Fruit fly (Drosophila melanogaster) whole organism, embryonic: ENCODE results near the gene CG8236.

Experiments used
- Awh ChIP-seq: fragments of 200-800 bp; sonication (Bioruptor generic); IDR thresholded peaks from 2 replicates; pipeline ENCODE4, ENCODE4 v1.3.6; 2022; ENCODE audit warnings: missing biosample characterization, missing genetic modification characterization
- Blimp-1 ChIP-seq: fragments of 200-800 bp; sonication (Bioruptor generic); optimal IDR thresholded peaks from 3 replicates; lab custom pipeline; 2018; ENCODE audit warnings: missing biosample characterization, missing genetic modification characterization, mild to moderate bottlenecking, moderate library complexity, missing genetic modification reagents
- BtbVII ChIP-seq: fragments of 200-800 bp; sonication (Bioruptor generic); optimal IDR thresholded peaks from 3 replicates; lab custom pipeline; 2017; ENCODE audit warnings: missing biosample characterization, mild to moderate bottlenecking, missing genetic modification characterization
- CG1024 ChIP-seq: fragments of 200-800 bp; sonication (Bioruptor generic); IDR thresholded peaks from 2 replicates; pipeline ENCODE4 v1.3.6; 2022; ENCODE audit warnings: missing biosample characterization, missing genetic modification characterization
- CG10321 ChIP-seq: fragments of 200-800 bp; sonication (Bioruptor generic); IDR thresholded peaks from 2 replicates; pipeline ENCODE4 v1.3.6; 2022; ENCODE audit warnings: missing biosample characterization, missing genetic modification characterization
- CG12942 ChIP-seq: fragments of 200-800 bp; sonication (Bioruptor generic); optimal IDR thresholded peaks from 3 replicates; lab custom pipeline; 2016; ENCODE audit warnings: missing biosample characterization, missing genetic modification characterization
- CG15011 ChIP-seq: fragments of 200-800 bp; sonication (Bioruptor generic); optimal IDR thresholded peaks from 3 replicates; lab custom pipeline; 2018; ENCODE audit warnings: missing biosample characterization, mild to moderate bottlenecking, missing genetic modification characterization
- CG15696 ChIP-seq: fragments of 200-800 bp; sonication (Bioruptor generic); optimal IDR thresholded peaks from 2 replicates; lab custom pipeline; 2019; ENCODE audit warnings: missing biosample characterization, mild to moderate bottlenecking, missing genetic modification characterization, moderate library complexity
- CG16863 ChIP-seq: fragments of 200-800 bp; sonication (Bioruptor generic); optimal IDR thresholded peaks from 3 replicates; lab custom pipeline; 2016; ENCODE audit warnings: missing biosample characterization, missing genetic modification characterization
- CG17385 ChIP-seq: fragments of 200-800 bp; sonication (Bioruptor generic); optimal IDR thresholded peaks from 3 replicates; lab custom pipeline; 2018; ENCODE audit warnings: missing biosample characterization, mild to moderate bottlenecking, missing genetic modification characterization
- CG18599 ChIP-seq: fragments of 200-800 bp; sonication (Bioruptor generic); optimal IDR thresholded peaks from 3 replicates; lab custom pipeline; 2017; ENCODE audit warnings: missing biosample characterization, missing genetic modification characterization, mild to moderate bottlenecking, moderate library complexity, missing genetic modification reagents
- CG2199 ChIP-seq: fragments of 200-800 bp; sonication (Bioruptor generic); IDR thresholded peaks from 3 replicates; pipeline ENCODE4 v1.3.6; 2022; ENCODE audit warnings: missing biosample characterization, missing genetic modification characterization
- CG30020 ChIP-seq: fragments of 200-800 bp; optimal IDR thresholded peaks from 2 replicates; lab custom pipeline; 2019; ENCODE audit warnings: missing biosample characterization, mild to moderate bottlenecking, missing genetic modification characterization, moderate library complexity
- CG3847 ChIP-seq: fragments of 200-800 bp; sonication (Bioruptor generic); IDR thresholded peaks from 2 replicates; pipeline ENCODE4 v1.3.6; 2022; ENCODE audit warnings: missing biosample characterization, missing genetic modification characterization
- CG43689 ChIP-seq: fragments of 200-800 bp; sonication (Bioruptor generic); IDR thresholded peaks from 2 replicates; pipeline ENCODE4 v1.3.6; 2022; ENCODE audit warnings: missing biosample characterization, missing genetic modification characterization
- CG5180 ChIP-seq: fragments of 200-800 bp; sonication (Bioruptor generic); optimal IDR thresholded peaks from 3 replicates; lab custom pipeline; 2017; ENCODE audit warnings: missing biosample characterization, missing genetic modification characterization, mild to moderate bottlenecking, moderate library complexity, missing genetic modification reagents
- CG7745 ChIP-seq: fragments of 200-800 bp; sonication (Bioruptor generic); optimal IDR thresholded peaks from 2 replicates; lab custom pipeline; 2018; ENCODE audit warnings: missing biosample characterization, mild to moderate bottlenecking, missing genetic modification characterization, moderate library complexity
- CG8089 ChIP-seq: fragments of 200-800 bp; sonication (Bioruptor generic); optimal IDR thresholded peaks from 3 replicates; lab custom pipeline; 2016; ENCODE audit warnings: missing biosample characterization, missing genetic modification characterization
- CG8388 ChIP-seq: fragments of 200-800 bp; sonication (Bioruptor generic); optimal IDR thresholded peaks from 2 replicates; lab custom pipeline; 2019; ENCODE audit warnings: missing biosample characterization, mild to moderate bottlenecking, missing genetic modification characterization, moderate library complexity
- CG8924 ChIP-seq: fragments of 200-800 bp; optimal IDR thresholded peaks from 3 replicates; lab custom pipeline; 2019; ENCODE audit warnings: missing biosample characterization, mild to moderate bottlenecking, missing genetic modification characterization, moderate library complexity
- CG9727 ChIP-seq: fragments of 200-800 bp; sonication (Bioruptor generic); optimal IDR thresholded peaks from 3 replicates; lab custom pipeline; 2017; ENCODE audit warnings: missing biosample characterization, mild to moderate bottlenecking, missing genetic modification characterization
- D ChIP-seq, 2 experiments: fragments of 200-800 bp in 1 of 2; fragments of >200 bp in 1 of 2; sonication (Bioruptor generic) in 1 of 2; optimal IDR thresholded peaks; 2 replicates in 1 of 2; 3 replicates in 1 of 2; lab custom pipeline; 2017; ENCODE audit warnings: mild to moderate bottlenecking in 1 of 2, missing biosample characterization in 1 of 2, missing genetic modification characterization in 1 of 2, missing genetic modification reagents in 1 of 2
- Dfd ChIP-seq, 2 experiments: fragments of >200 bp; optimal IDR thresholded peaks; 2 replicates each; lab custom pipeline; 2017; ENCODE audit warnings: missing biosample characterization in 2 of 2, missing genetic modification characterization in 2 of 2
- ERR ChIP-seq: fragments of 200-800 bp; sonication (Bioruptor generic); optimal IDR thresholded peaks from 2 replicates; lab custom pipeline; 2016; ENCODE audit warnings: missing biosample characterization, missing genetic modification characterization
- Gsc ChIP-seq: fragments of 200-800 bp; sonication (Bioruptor generic); IDR thresholded peaks from 2 replicates; pipeline ENCODE4 v1.3.6; 2022; ENCODE audit warnings: missing biosample characterization, missing genetic modification characterization
- Gug ChIP-seq: fragments of 200-800 bp; sonication (Bioruptor generic); IDR thresholded peaks from 4 replicates; pipeline ENCODE4 v1.3.6; 2022; ENCODE audit warnings: missing biosample characterization, missing genetic modification characterization
- HmgZ ChIP-seq: fragments of 200-800 bp; sonication (Bioruptor generic); optimal IDR thresholded peaks from 2 replicates; lab custom pipeline; 2018; ENCODE audit warnings: missing biosample characterization, mild to moderate bottlenecking, missing genetic modification characterization
- Sry-δ ChIP-seq: fragments of 200-800 bp; sonication (Bioruptor generic); optimal IDR thresholded peaks from 2 replicates; lab custom pipeline; 2016; ENCODE audit warnings: missing biosample characterization, missing genetic modification characterization
- Stat92E ChIP-seq, 3 experiments: fragments of >200 bp in 2 of 3; fragments of 200-800 bp in 1 of 3; sonication (Bioruptor generic) in 1 of 3; optimal IDR thresholded peaks; 2 replicates each; lab custom pipeline; 2017 to 2019; ENCODE audit warnings: missing biosample characterization in 3 of 3, missing genetic modification characterization in 3 of 3, mild to moderate bottlenecking in 1 of 3, moderate library complexity in 1 of 3
- Usf ChIP-seq: fragments of 200-800 bp; sonication (Bioruptor generic); optimal IDR thresholded peaks from 2 replicates; lab custom pipeline; 2017; ENCODE audit warnings: missing genotype, missing biosample characterization, missing genetic modification characterization
- cato ChIP-seq: fragments of 200-800 bp; sonication (Bioruptor generic); optimal IDR thresholded peaks from 2 replicates; lab custom pipeline; 2016; ENCODE audit warnings: missing biosample characterization, missing genetic modification characterization, borderline replicate concordance
- chinmo ChIP-seq: fragments of 200-800 bp; sonication (Bioruptor generic); IDR thresholded peaks from 4 replicates; pipeline ENCODE4 v1.3.6; 2022; ENCODE audit warnings: missing biosample characterization, missing genetic modification characterization; ENCODE audit not compliant: partially characterized antibody
- corto ChIP-seq: fragments of 200-800 bp; sonication (Bioruptor generic); optimal IDR thresholded peaks from 2 replicates; lab custom pipeline; 2016; ENCODE audit warnings: missing biosample characterization, mild to moderate bottlenecking, missing genetic modification characterization, moderate library complexity
- croc ChIP-seq: fragments of 200-800 bp; sonication (Bioruptor generic); conservative IDR thresholded peaks from 3 replicates; pipeline ENCODE4 v1.3.6; 2022; ENCODE audit warnings: missing biosample characterization, missing genetic modification characterization
- fd96Cb ChIP-seq: fragments of 200-800 bp; sonication (Bioruptor generic); optimal IDR thresholded peaks from 2 replicates; lab custom pipeline; 2018; ENCODE audit warnings: missing biosample characterization, mild to moderate bottlenecking, missing genetic modification characterization, moderate library complexity
- fru ChIP-seq: fragments of >200 bp; optimal IDR thresholded peaks from 2 replicates; lab custom pipeline; 2017
- her ChIP-seq: fragments of 200-800 bp; sonication (Bioruptor generic); optimal IDR thresholded peaks from 2 replicates; lab custom pipeline; 2016; ENCODE audit warnings: missing biosample characterization, missing genetic modification characterization
- jumu ChIP-seq: fragments of 200-800 bp; sonication (Bioruptor generic); optimal IDR thresholded peaks from 3 replicates; lab custom pipeline; 2016; ENCODE audit warnings: missing biosample characterization, missing genetic modification characterization
- lbe ChIP-seq: fragments of 200-800 bp; sonication (Bioruptor generic); optimal IDR thresholded peaks from 2 replicates; lab custom pipeline; 2016; ENCODE audit warnings: missing biosample characterization, mild to moderate bottlenecking, missing genetic modification characterization
- luna ChIP-seq: fragments of 200-800 bp; sonication (Bioruptor generic); optimal IDR thresholded peaks from 2 replicates; lab custom pipeline; 2016; ENCODE audit warnings: missing biosample characterization, missing genetic modification characterization
- peb ChIP-seq: fragments of 200-800 bp; sonication (Bioruptor generic); IDR thresholded peaks from 2 replicates; pipeline ENCODE4 v1.3.6; 2022; ENCODE audit warnings: missing biosample characterization, missing genetic modification characterization
- pho ChIP-seq: fragments of 200-800 bp; sonication (Bioruptor generic); optimal IDR thresholded peaks from 2 replicates; lab custom pipeline; 2016; ENCODE audit warnings: missing biosample characterization, missing genetic modification characterization
- phol ChIP-seq: fragments of 200-800 bp; sonication (Bioruptor generic); optimal IDR thresholded peaks from 3 replicates; lab custom pipeline; 2018; ENCODE audit warnings: missing biosample characterization, mild to moderate bottlenecking, missing genetic modification characterization, moderate library complexity
- pros ChIP-seq: fragments of 200-800 bp; sonication (Bioruptor generic); optimal IDR thresholded peaks from 3 replicates; lab custom pipeline; 2019; ENCODE audit warnings: missing biosample characterization, mild to moderate bottlenecking, missing genetic modification characterization, moderate library complexity
- repo ChIP-seq: fragments of 200-800 bp; sonication (Bioruptor generic); optimal IDR thresholded peaks from 2 replicates; lab custom pipeline; 2016; ENCODE audit warnings: missing biosample characterization, missing genetic modification characterization
- salm ChIP-seq: fragments of 200-800 bp; sonication (Bioruptor generic); optimal IDR thresholded peaks from 2 replicates; lab custom pipeline; 2018; ENCODE audit warnings: missing biosample characterization, mild to moderate bottlenecking, missing genetic modification characterization
- seq ChIP-seq: fragments of 200-800 bp; sonication (Bioruptor generic); IDR thresholded peaks from 2 replicates; pipeline ENCODE4 v1.3.6; 2022; ENCODE audit warnings: missing biosample characterization, missing genetic modification characterization
- tgo ChIP-seq: fragments of 200-800 bp; sonication (Bioruptor generic); IDR thresholded peaks from 3 replicates; pipeline ENCODE4 v1.3.6; 2022; ENCODE audit warnings: missing biosample characterization, missing genetic modification characterization
- tna ChIP-seq: fragments of 200-800 bp; sonication (Bioruptor generic); IDR thresholded peaks from 2 replicates; pipeline ENCODE4 v1.3.6; 2022; ENCODE audit warnings: missing biosample characterization, missing genetic modification characterization; ENCODE audit not compliant: partially characterized antibody
- wek ChIP-seq: fragments of 200-800 bp; sonication (Bioruptor generic); optimal IDR thresholded peaks from 3 replicates; lab custom pipeline; 2018; ENCODE audit warnings: missing biosample characterization, mild to moderate bottlenecking, missing genetic modification characterization, moderate library complexity
- zfh1 ChIP-seq: fragments of 200-800 bp; sonication (Bioruptor generic); IDR thresholded peaks from 3 replicates; pipeline ENCODE4 v1.3.6; 2022; ENCODE audit warnings: missing biosample characterization, missing genetic modification characterization

CG8236 gene

dm6 chr3R:8784788-8785187 is 15.6 kb downstream of the CG8236 start (continued):
- TF ChIP-seq lbe (no peak), CG7745 (tag; lab: Kevin White, UChicago) (no peak), croc (GFP tag; lab: Robert Waterston, UW) (no peak), tna (GFP tag; lab: Robert Waterston, UW) (no peak), CG2199 (GFP tag; lab: Robert Waterston, UW) (no peak), CG1024 (GFP tag; lab: Robert Waterston, UW) (no peak), fd96Cb (tag; lab: Kevin White, UChicago) (no peak), CG3847 (GFP tag; lab: Robert Waterston, UW) (peak; percentile 39; the same call in 1 of the 2 replicates), Gug (GFP tag; lab: Robert Waterston, UW) (0 out of 4 replicates have a peak, but pooled peaks have one; percentile 2), BtbVII (GFP tag; lab: Kevin White, UChicago) (no peak), jumu (GFP tag; lab: Kevin White, UChicago) (peak; percentile 25), Sry-δ (GFP tag; lab: Kevin White, UChicago) (no peak), D (optimal IDR thresholded peaks at IDR 0.05; lab: Kevin White, UChicago) (no peak), D (GFP tag; optimal IDR thresholded peaks at IDR 0.05; lab: Kevin White, UChicago) (no peak), CG16863 (peak; percentile 25), pros (GFP tag; lab: Kevin White, UChicago) (no peak), Usf (GFP tag; lab: Kevin White, UChicago) (no peak), wek (GFP tag; lab: Kevin White, UChicago) (no peak), pho (GFP tag; lab: Kevin White, UChicago) (peak; percentile 39), CG43689 (GFP tag; lab: Robert Waterston, UW) (0 out of 2 replicates have a peak, but pooled peaks have one; percentile 36), CG9727 (GFP tag; lab: Kevin White, UChicago) (peak; percentile 38), chinmo (GFP tag; lab: Robert Waterston, UW) (no peak), seq (GFP tag; lab: Robert Waterston, UW) (peak; percentile 31; the same call in 1 of the 2 replicates), Gsc (no peak), CG30020 (no peak), Awh (GFP tag; lab: Robert Waterston, UW) (no peak), HmgZ (tag; lab: Kevin White, UChicago) (no peak), zfh1 (peak; percentile 63; the same call in 2 of the 3 replicates), her (no peak), CG18599 (peak; percentile 57), phol (tag; lab: Kevin White, UChicago) (no peak), salm (tag; lab: Kevin White, UChicago) (no peak), CG8089 (no peak), Dfd (GFP tag; optimal IDR thresholded peaks at IDR 0.05; lab: Kevin White, UChicago) (no peak), CG12942 (GFP tag; lab: Kevin White, UChicago) (no peak), CG15011 (no peak), CG10321 (GFP tag; lab: Robert Waterston, UW) (no peak), fru (no peak), peb (GFP tag; lab: Robert Waterston, UW) (no peak), repo (no peak), CG17385 (no peak), luna (GFP tag; lab: Kevin White, UChicago) (no peak), ERR (no peak), corto (GFP tag; lab: Kevin White, UChicago) (no peak), CG15696 (tag; lab: Kevin White, UChicago) (no peak), CG5180 (GFP tag; lab: Kevin White, UChicago) (no peak), cato (GFP tag; lab: Kevin White, UChicago) (no peak), tgo (GFP tag; lab: Robert Waterston, UW) (peak; percentile 58; the same call in 2 of the 3 replicates), Blimp-1 (no peak), Stat92E (GFP tag; optimal IDR thresholded peaks at IDR 0.05; lab: Kevin White, UChicago) (no peak), CG8388 (GFP tag; lab: Kevin White, UChicago) (no peak), CG8924 (tag; lab: Kevin White, UChicago) (no peak)
